Fruit fly (Drosophila melanogaster) whole organism, embryonic: ENCODE data around the gene CG13012.

Source experiments
- B-H2 ChIP-seq: fragments of 200-800 bp; sonication (Bioruptor generic); optimal IDR thresholded peaks from 2 replicates; lab custom pipeline; 2018; ENCODE audit warnings: missing biosample characterization, mild to moderate bottlenecking, missing genetic modification characterization
- BEAF-32 ChIP-seq: fragments of 200-800 bp; sonication (Bioruptor generic); optimal IDR thresholded peaks from 3 replicates; lab custom pipeline; 2017; ENCODE audit warnings: missing biosample characterization, missing genetic modification characterization, mild to moderate bottlenecking, moderate library complexity, missing genetic modification reagents
- Blimp-1 ChIP-seq: fragments of 200-800 bp; sonication (Bioruptor generic); optimal IDR thresholded peaks from 3 replicates; lab custom pipeline; 2018; ENCODE audit warnings: missing biosample characterization, missing genetic modification characterization, mild to moderate bottlenecking, moderate library complexity, missing genetic modification reagents
- CG10543 ChIP-seq: fragments of 200-800 bp; sonication (Bioruptor generic); optimal IDR thresholded peaks from 3 replicates; lab custom pipeline; 2017; ENCODE audit warnings: missing biosample characterization, mild to moderate bottlenecking, missing genetic modification characterization, moderate library complexity
- CG10565 ChIP-seq: fragments of 200-800 bp; sonication (Bioruptor generic); optimal IDR thresholded peaks from 3 replicates; lab custom pipeline; 2016; ENCODE audit warnings: missing biosample characterization, mild to moderate bottlenecking, missing genetic modification characterization
- CG11398 ChIP-seq: fragments of 200-800 bp; sonication (Bioruptor generic); optimal IDR thresholded peaks from 2 replicates; lab custom pipeline; 2016; ENCODE audit warnings: missing biosample characterization, missing genetic modification characterization
- CG11504 ChIP-seq: fragments of 200-800 bp; sonication (Bioruptor generic); optimal IDR thresholded peaks from 3 replicates; lab custom pipeline; 2019; ENCODE audit warnings: missing biosample characterization, mild to moderate bottlenecking, missing genetic modification characterization, moderate library complexity
- CG11560 ChIP-seq: fragments of 200-800 bp; sonication (Bioruptor generic); IDR thresholded peaks from 3 replicates; pipeline ENCODE4 v1.3.6; 2022; ENCODE audit warnings: missing biosample characterization, missing genetic modification characterization
- CG12659 ChIP-seq: fragments of 200-800 bp; sonication (Bioruptor generic); optimal IDR thresholded peaks from 3 replicates; lab custom pipeline; 2017; ENCODE audit warnings: mild to moderate bottlenecking, missing biosample characterization, missing genetic modification reagents, missing genetic modification characterization
- CG14710 ChIP-seq: fragments of 200-800 bp; sonication (Bioruptor generic); optimal IDR thresholded peaks from 3 replicates; lab custom pipeline; 2019; ENCODE audit warnings: missing biosample characterization, mild to moderate bottlenecking, missing genetic modification characterization, moderate library complexity
- CG15514 ChIP-seq: fragments of 200-800 bp; sonication (Bioruptor generic); optimal IDR thresholded peaks from 3 replicates; lab custom pipeline; 2017; ENCODE audit warnings: missing biosample characterization, missing genetic modification characterization, mild to moderate bottlenecking, moderate library complexity, missing genetic modification reagents
- CG15601 ChIP-seq: fragments of 200-800 bp; sonication (Bioruptor generic); optimal IDR thresholded peaks from 3 replicates; lab custom pipeline; 2019; ENCODE audit warnings: missing biosample characterization, mild to moderate bottlenecking, missing genetic modification characterization, moderate library complexity
- CG18262 ChIP-seq: fragments of 200-800 bp; optimal IDR thresholded peaks from 3 replicates; lab custom pipeline; 2019; ENCODE audit warnings: missing biosample characterization, mild to moderate bottlenecking, missing genetic modification characterization, moderate library complexity
- CG2116 ChIP-seq: fragments of 200-800 bp; sonication (Bioruptor generic); optimal IDR thresholded peaks from 3 replicates; lab custom pipeline; 2018; ENCODE audit warnings: missing biosample characterization, mild to moderate bottlenecking, missing genetic modification characterization
- CG2129 ChIP-seq: fragments of 200-800 bp; sonication (Bioruptor generic); IDR thresholded peaks from 2 replicates; pipeline ENCODE4 v1.3.6; 2022; ENCODE audit warnings: missing biosample characterization, missing genetic modification characterization; ENCODE audit not compliant: partially characterized antibody
- CG2678 ChIP-seq: fragments of 200-800 bp; sonication (Bioruptor generic); optimal IDR thresholded peaks from 3 replicates; lab custom pipeline; 2019; ENCODE audit warnings: missing biosample characterization, mild to moderate bottlenecking, missing genetic modification characterization, moderate library complexity
- CG31388 ChIP-seq: fragments of 200-800 bp; sonication (Bioruptor generic); optimal IDR thresholded peaks from 2 replicates; lab custom pipeline; 2016; ENCODE audit warnings: missing biosample characterization, missing genetic modification characterization
- CG31441 ChIP-seq: fragments of 200-800 bp; sonication (Bioruptor generic); IDR thresholded peaks from 2 replicates; pipeline ENCODE4 v1.3.6; 2022; ENCODE audit warnings: missing biosample characterization, missing genetic modification characterization
- CG34224 ChIP-seq: fragments of 200-800 bp; sonication (Bioruptor generic); IDR thresholded peaks from 3 replicates; pipeline ENCODE4 v1.3.6; 2022; ENCODE audit warnings: missing biosample characterization, missing genetic modification characterization; ENCODE audit not compliant: partially characterized antibody
- CG4617 ChIP-seq: fragments of 200-800 bp; sonication (Bioruptor generic); optimal IDR thresholded peaks from 3 replicates; lab custom pipeline; 2016; ENCODE audit warnings: missing biosample characterization, missing genetic modification characterization, borderline replicate concordance
- CTCF ChIP-seq: fragments of 200-800 bp; sonication (Bioruptor generic); optimal IDR thresholded peaks from 2 replicates; lab custom pipeline; 2017; ENCODE audit warnings: missing biosample characterization, mild to moderate bottlenecking, missing genetic modification characterization, moderate library complexity
- Deaf1 ChIP-seq: fragments of 200-800 bp; optimal IDR thresholded peaks from 3 replicates; lab custom pipeline; 2019; ENCODE audit warnings: missing biosample characterization, mild to moderate bottlenecking, missing genetic modification characterization, moderate library complexity
- Dfd ChIP-seq, 2 experiments: fragments of >200 bp; optimal IDR thresholded peaks; 2 replicates each; lab custom pipeline; 2017; ENCODE audit warnings: missing biosample characterization in 2 of 2, missing genetic modification characterization in 2 of 2
- Dll ChIP-seq: fragments of 200-800 bp; sonication (Bioruptor generic); IDR thresholded peaks from 4 replicates; pipeline ENCODE4 v1.3.6; 2022; ENCODE audit warnings: missing biosample characterization, missing genetic modification characterization; ENCODE audit not compliant: partially characterized antibody
- E2f2 ChIP-seq: fragments of 200-800 bp; sonication (Bioruptor generic); IDR thresholded peaks from 2 replicates; pipeline ENCODE4 v1.3.6; 2022; ENCODE audit warnings: missing biosample characterization, missing genetic modification characterization
- Fer3 ChIP-seq: fragments of 200-800 bp; sonication (Bioruptor generic); optimal IDR thresholded peaks from 2 replicates; lab custom pipeline; 2018; ENCODE audit warnings: missing biosample characterization, mild to moderate bottlenecking, missing genetic modification characterization, moderate library complexity
- HLH3B ChIP-seq: fragments of 200-800 bp; sonication (Bioruptor generic); IDR thresholded peaks from 2 replicates; pipeline ENCODE4 v1.3.6; 2022; ENCODE audit warnings: missing biosample characterization, missing genetic modification characterization
- HLH4C ChIP-seq: fragments of 200-800 bp; sonication (Bioruptor generic); IDR thresholded peaks from 3 replicates; pipeline ENCODE4 v1.3.6; 2022; ENCODE audit warnings: missing biosample characterization, missing genetic modification characterization; ENCODE audit not compliant: partially characterized antibody
- Lhr ChIP-seq: fragments of 200-800 bp; sonication (Bioruptor generic); optimal IDR thresholded peaks from 3 replicates; lab custom pipeline; 2017; ENCODE audit warnings: mild to moderate bottlenecking, missing biosample characterization, missing genetic modification reagents, missing genetic modification characterization
- Lpt ChIP-seq: fragments of >200 bp; optimal IDR thresholded peaks from 2 replicates; lab custom pipeline; 2018; ENCODE audit warnings: missing biosample characterization, missing genetic modification characterization
- MBD-R2 ChIP-seq: fragments of 200-800 bp; sonication (Bioruptor generic); IDR thresholded peaks from 2 replicates; pipeline ENCODE4 v1.3.6; 2022; ENCODE audit warnings: missing biosample characterization, missing genetic modification characterization
- Scr ChIP-seq: fragments of 200-800 bp; sonication (Bioruptor generic); IDR thresholded peaks from 2 replicates; pipeline ENCODE4 v1.3.6; 2022; ENCODE audit warnings: missing biosample characterization, missing genetic modification characterization; ENCODE audit not compliant: partially characterized antibody
- Sin3A ChIP-seq: fragments of >200 bp; optimal IDR thresholded peaks from 2 replicates; lab custom pipeline; 2018
- Sry-δ ChIP-seq: fragments of 200-800 bp; sonication (Bioruptor generic); optimal IDR thresholded peaks from 2 replicates; lab custom pipeline; 2016; ENCODE audit warnings: missing biosample characterization, missing genetic modification characterization
- dati ChIP-seq: fragments of 200-800 bp; sonication (Bioruptor generic); IDR thresholded peaks from 2 replicates; pipeline ENCODE4 v1.3.6; 2022; ENCODE audit warnings: missing biosample characterization, missing genetic modification characterization
- dm ChIP-seq: fragments of 200-800 bp; sonication (Bioruptor generic); optimal IDR thresholded peaks from 3 replicates; lab custom pipeline; 2016; ENCODE audit warnings: missing biosample characterization, missing genetic modification characterization
- hbn ChIP-seq: fragments of 200-800 bp; sonication (Bioruptor generic); IDR thresholded peaks from 2 replicates; pipeline ENCODE4 v1.3.6; 2022; ENCODE audit warnings: missing biosample characterization, missing genetic modification characterization; ENCODE audit not compliant: partially characterized antibody
- hkb ChIP-seq, 2 experiments: fragments of 200-800 bp in 1 of 2; fragments of >200 bp in 1 of 2; sonication (Bioruptor generic) in 1 of 2; IDR thresholded peaks in 1 of 2; optimal IDR thresholded peaks in 1 of 2; 2 replicates each; pipeline versions ENCODE4 v1.3.6 to Lab custom; 2017 to 2022; ENCODE audit warnings: missing biosample characterization in 1 of 2, missing genetic modification characterization in 1 of 2
- nerfin-2 ChIP-seq: fragments of 200-800 bp; sonication (Bioruptor generic); IDR thresholded peaks from 2 replicates; pipeline ENCODE4 v1.3.6; 2022; ENCODE audit warnings: missing biosample characterization, missing genetic modification characterization; ENCODE audit not compliant: partially characterized antibody
- row ChIP-seq: fragments of 200-800 bp; sonication (Bioruptor generic); IDR thresholded peaks from 3 replicates; pipeline ENCODE4 v1.3.6; 2022; ENCODE audit warnings: missing biosample characterization, missing genetic modification characterization
- sd ChIP-seq: fragments of 200-800 bp; sonication (Bioruptor generic); optimal IDR thresholded peaks from 3 replicates; lab custom pipeline; 2018; ENCODE audit warnings: missing biosample characterization, mild to moderate bottlenecking, missing genetic modification characterization, moderate library complexity
- seq ChIP-seq: fragments of 200-800 bp; sonication (Bioruptor generic); IDR thresholded peaks from 2 replicates; pipeline ENCODE4 v1.3.6; 2022; ENCODE audit warnings: missing biosample characterization, missing genetic modification characterization
- tna ChIP-seq: fragments of 200-800 bp; sonication (Bioruptor generic); IDR thresholded peaks from 2 replicates; pipeline ENCODE4 v1.3.6; 2022; ENCODE audit warnings: missing biosample characterization, missing genetic modification characterization; ENCODE audit not compliant: partially characterized antibody
- trem ChIP-seq: fragments of 200-800 bp; optimal IDR thresholded peaks from 3 replicates; lab custom pipeline; 2019; ENCODE audit warnings: missing biosample characterization, mild to moderate bottlenecking, missing genetic modification characterization, moderate library complexity
- vnd ChIP-seq: fragments of 200-800 bp; sonication (Bioruptor generic); IDR thresholded peaks from 3 replicates; pipeline ENCODE4 v1.3.6; 2022; ENCODE audit warnings: missing biosample characterization, missing genetic modification characterization; ENCODE audit not compliant: partially characterized antibody
- wdn ChIP-seq: fragments of 200-800 bp; sonication (Bioruptor generic); IDR thresholded peaks from 2 replicates; pipeline ENCODE4 v1.3.6; 2022; ENCODE audit warnings: missing biosample characterization, missing genetic modification characterization

CG13012 gene

DNA sequence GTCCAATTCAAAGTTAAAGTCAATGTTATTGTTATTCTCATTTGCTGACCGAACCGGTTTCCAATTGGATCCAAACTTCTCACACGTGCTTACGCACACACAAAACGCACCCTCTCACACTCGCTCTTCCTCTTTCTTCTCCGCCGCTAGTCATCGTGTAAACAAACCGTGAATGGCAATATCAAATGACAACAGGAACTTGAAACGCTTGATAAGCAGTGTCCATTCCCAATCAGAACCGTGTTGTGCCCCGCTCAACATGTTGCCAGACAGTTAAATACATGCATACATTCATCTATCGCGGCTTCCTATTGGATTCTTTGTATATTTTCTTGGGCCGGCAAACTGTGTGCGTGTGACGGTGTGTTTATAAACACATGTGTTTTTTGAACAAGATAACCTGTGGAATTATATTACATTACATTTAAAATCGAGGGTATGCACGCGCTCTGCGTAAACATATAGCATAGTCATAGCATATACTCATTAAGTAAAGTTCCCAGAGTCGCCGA is 20.8 kb downstream of the CG13012 start (continued):
- TF ChIP-seq CG18262, result peak; percentile 11
- TF ChIP-seq, all 482 proteins: peak for 99

DNA sequence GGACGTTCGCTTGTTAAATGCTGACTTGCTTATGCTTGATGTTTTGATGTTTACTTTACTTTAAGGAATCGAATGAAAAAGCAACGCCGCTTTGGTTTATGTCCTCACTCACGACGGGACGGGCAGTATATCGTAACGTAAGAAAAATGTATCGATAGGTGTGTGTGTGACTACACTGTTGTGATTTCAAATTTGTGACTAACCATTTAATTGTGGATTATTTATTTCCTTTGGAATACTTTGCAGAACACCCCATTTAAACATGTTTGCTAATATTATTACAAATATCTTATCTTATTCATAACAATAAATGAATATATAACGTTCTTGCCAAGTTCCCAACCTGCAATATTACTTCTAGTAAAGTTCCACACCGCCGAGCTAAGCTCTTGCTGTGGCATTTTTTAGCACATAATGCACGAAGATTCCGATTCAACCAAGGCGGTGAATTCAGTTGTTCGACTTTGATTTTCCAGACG is 21.6 kb downstream of the CG13012 start, which contains the start of the genes Nemp and r:
TSS of gene Nemp (minus strand) at position 85 of the 479 bp plus-strand sequence.
TSS of gene r (plus strand) at position 429 of the 479 bp plus-strand sequence.
- TF ChIP-seq CG31388 (GFP tag; lab: Kevin White, UChicago), result no peak
- peak; percentile 24; the same call in 1 of the 2 replicates for TF ChIP-seq CG31441 (GFP tag; lab: Robert Waterston, UW)
- TF ChIP-seq CG12659, result peak; percentile 57
- TF ChIP-seq CG2116 (GFP tag; lab: Kevin White, UChicago), result peak; percentile 77
- TF ChIP-seq wdn (GFP tag; lab: Robert Waterston, UW), result no peak
- TF ChIP-seq hbn (GFP tag; lab: Robert Waterston, UW), result peak; percentile 65
- peak; percentile 59 for TF ChIP-seq CG15514 (GFP tag; lab: Kevin White, UChicago)
- TF ChIP-seq Fer3 (tag; lab: Kevin White, UChicago), result no peak
- TF ChIP-seq dm (GFP tag; lab: Kevin White, UChicago), result no peak
- peak; percentile 81 for TF ChIP-seq Dll (GFP tag; lab: Robert Waterston, UW)
- no peak for TF ChIP-seq CG10543 (GFP tag; lab: Kevin White, UChicago)
- TF ChIP-seq tna, result 0 out of 2 replicates have a peak, but pooled peaks have one; percentile 14
- no peak for TF ChIP-seq Deaf1
- TF ChIP-seq HLH4C (GFP tag; lab: Robert Waterston, UW), result peak; percentile 63
- peak; percentile 91 for TF ChIP-seq CG11560 (tag; lab: Robert Waterston, UW)
- TF ChIP-seq Lpt (GFP tag; lab: Kevin White, UChicago), result no peak
- TF ChIP-seq row, result 0 out of 3 replicates have a peak, but pooled peaks have one; percentile 12
- peak; percentile 65 for TF ChIP-seq CTCF (GFP tag; lab: Kevin White, UChicago)
- peak; percentile 77 for TF ChIP-seq CG15601
- TF ChIP-seq CG4617, result peak; percentile 14
- TF ChIP-seq trem (tag; lab: Kevin White, UChicago), result peak; percentile 24
- TF ChIP-seq hkb (optimal IDR thresholded peaks at IDR 0.05; lab: Kevin White, UChicago), result peak; percentile 57
- TF ChIP-seq hkb (GFP tag; IDR thresholded peaks at IDR 0.05; lab: Robert Waterston, UW), result no peak
- peak; percentile 80 for TF ChIP-seq Lhr (GFP tag; lab: Kevin White, UChicago)
- TF ChIP-seq HLH3B (GFP tag; lab: Robert Waterston, UW), result no peak
- peak; percentile 43 for TF ChIP-seq CG2129
- TF ChIP-seq CG2678 (tag; lab: Kevin White, UChicago), result no peak
- peak; percentile 65 for TF ChIP-seq Sry-δ (GFP tag; lab: Kevin White, UChicago)
- TF ChIP-seq E2f2 (GFP tag; lab: Robert Waterston, UW), result peak; percentile 79
- no peak for TF ChIP-seq Blimp-1 (GFP tag; lab: Kevin White, UChicago)
- no peak for TF ChIP-seq CG11398 (GFP tag; lab: Kevin White, UChicago)
- peak; percentile 79 for TF ChIP-seq Scr
- no peak for TF ChIP-seq seq (GFP tag; lab: Robert Waterston, UW)
- TF ChIP-seq nerfin-2 (GFP tag; lab: Robert Waterston, UW), result peak; percentile 36; the same call in 1 of the 2 replicates
- peak; percentile 88 for TF ChIP-seq Sin3A
- no peak for TF ChIP-seq Dfd (GFP tag; optimal IDR thresholded peaks at IDR 0.05; lab: Kevin White, UChicago)
- TF ChIP-seq CG11504, result peak; percentile 24
- TF ChIP-seq B-H2, result no peak
- 0 out of 3 replicates have a peak, but pooled peaks have one; percentile 19 for TF ChIP-seq CG34224 (GFP tag; lab: Robert Waterston, UW)
- TF ChIP-seq vnd (GFP tag; lab: Robert Waterston, UW), result peak; percentile 62; the same call in 2 of the 3 replicates
- no peak for TF ChIP-seq dati (GFP tag; lab: Robert Waterston, UW)
- peak; percentile 71 for TF ChIP-seq CG14710 (tag; lab: Kevin White, UChicago)
- no peak for TF ChIP-seq CG10565
- TF ChIP-seq MBD-R2 (GFP tag; lab: Robert Waterston, UW), result peak; percentile 55; the same call in 1 of the 2 replicates
- TF ChIP-seq sd (tag; lab: Kevin White, UChicago), result peak; percentile 39
- TF ChIP-seq BEAF-32 (GFP tag; lab: Kevin White, UChicago), result peak; percentile 89
